Fruit fly (Drosophila melanogaster): ENCODE measurements around the gene Or1a.

Gene Or1a

dm6 chrX:334624-335292, 19.8 kb downstream of the Or1a start (continued):
- TF ChIP-seq CG30403 (GFP tag; optimal IDR thresholded peaks at IDR 0.05) (peak; percentile 43), CTCF (GFP tag; optimal IDR thresholded peaks at IDR 0.05) (peak; percentile 27), HLH3B (GFP tag; IDR thresholded peaks at IDR 0.05) (no peak), tna (GFP tag; IDR thresholded peaks at IDR 0.05; ENCODE audit: partially characterized antibody) (peak; percentile 40; the same call in 1 of the 2 replicates), CG7357 (GFP tag; IDR thresholded peaks at IDR 0.05) (0 out of 3 replicates have a peak, but pooled peaks have one; percentile 12), CG10654 (GFP tag; optimal IDR thresholded peaks at IDR 0.05) (no peak), chn (GFP tag; optimal IDR thresholded peaks at IDR 0.05) (no peak), CG13123 (GFP tag; optimal IDR thresholded peaks at IDR 0.05) (no peak), bcd (GFP tag; optimal IDR thresholded peaks at IDR 0.05) (peak; percentile 3), CG12299 (tag; optimal IDR thresholded peaks at IDR 0.05) (no peak), nmo (GFP tag; optimal IDR thresholded peaks at IDR 0.05) (peak; percentile 37), CG31224 (GFP tag; IDR thresholded peaks at IDR 0.05) (no peak), CG2678 (tag; optimal IDR thresholded peaks at IDR 0.05) (peak; percentile 58), tio (GFP tag; optimal IDR thresholded peaks at IDR 0.05) (peak; percentile 7), CG12391 (tag; optimal IDR thresholded peaks at IDR 0.05) (peak; percentile 40), onecut (GFP tag; IDR thresholded peaks at IDR 0.05) (0 out of 2 replicates have a peak, but pooled peaks have one; percentile 7), CG8359 (GFP tag; optimal IDR thresholded peaks at IDR 0.05; ENCODE audit: borderline replicate concordance) (peak; percentile 97), Xbp1 (GFP tag; optimal IDR thresholded peaks at IDR 0.05) (peak; percentile 39), bsh (GFP tag; optimal IDR thresholded peaks at IDR 0.05) (peak in 1 of 2 experiments; percentile 35), CG6854 (GFP tag; optimal IDR thresholded peaks at IDR 0.05) (peak; percentile 43), seq (GFP tag; IDR thresholded peaks at IDR 0.05) (no peak), luna (GFP tag; optimal IDR thresholded peaks at IDR 0.05) (no peak), HLH4C (GFP tag; IDR thresholded peaks at IDR 0.05; ENCODE audit: partially characterized antibody) (peak; percentile 75), Abd-B (GFP tag; optimal IDR thresholded peaks at IDR 0.05) (peak; percentile 34), Neu2 (GFP tag; optimal IDR thresholded peaks at IDR 0.05; ENCODE audit: borderline replicate concordance) (no peak), CG17361 (GFP tag; IDR thresholded peaks at IDR 0.05) (peak; percentile 29; the same call in 1 of the 3 replicates), Spps (tag; optimal IDR thresholded peaks at IDR 0.05) (no peak), Doc3 (GFP tag; IDR thresholded peaks at IDR 0.05; ENCODE audit: partially characterized antibody) (no peak), Stat92E (GFP tag; optimal IDR thresholded peaks at IDR 0.05) (no peak), Oli (tag; optimal IDR thresholded peaks at IDR 0.05) (peak; percentile 53), Sox102F (GFP tag; optimal IDR thresholded peaks at IDR 0.05) (peak; percentile 64), grau (tag; optimal IDR thresholded peaks at IDR 0.05) (peak; percentile 40), chinmo (GFP tag; IDR thresholded peaks at IDR 0.05; ENCODE audit: partially characterized antibody) (peak; percentile 76; the same call in 1 of the 4 replicates), crc (GFP tag; optimal IDR thresholded peaks at IDR 0.05) (no peak), bbx (GFP tag; IDR thresholded peaks at IDR 0.05; ENCODE audit: partially characterized antibody) (no peak), nerfin-2 (GFP tag; IDR thresholded peaks at IDR 0.05; ENCODE audit: partially characterized antibody) (peak; percentile 46), lab (GFP tag; optimal IDR thresholded peaks at IDR 0.05) (peak; percentile 50), pan (optimal IDR thresholded peaks at IDR 0.05) (no peak), pan (GFP tag; optimal IDR thresholded peaks at IDR 0.05 in 1 of 2, IDR thresholded peaks at IDR 0.05 in 1 of 2) (peak in 1 of 2 experiments; percentile 30), Ets97D (GFP tag; optimal IDR thresholded peaks at IDR 0.05) (no peak), CG11504 (tag; optimal IDR thresholded peaks at IDR 0.05) (peak; percentile 64), sc (optimal IDR thresholded peaks at IDR 0.05) (no peak), sc (GFP tag; optimal IDR thresholded peaks at IDR 0.05) (peak; percentile 67), gem (tag; optimal IDR thresholded peaks at IDR 0.05) (peak; percentile 66), Blimp-1 (GFP tag; optimal IDR thresholded peaks at IDR 0.05) (peak; percentile 42), Fer1 (GFP tag; optimal IDR thresholded peaks at IDR 0.05) (peak; percentile 37), D19A (tag; optimal IDR thresholded peaks at IDR 0.05) (peak; percentile 43), PHDP (tag; optimal IDR thresholded peaks at IDR 0.05) (peak; percentile 42)
